Worm (Caenorhabditis elegans): ENCODE measurements around the gene hum-10.

hum-10 gene

DNA sequence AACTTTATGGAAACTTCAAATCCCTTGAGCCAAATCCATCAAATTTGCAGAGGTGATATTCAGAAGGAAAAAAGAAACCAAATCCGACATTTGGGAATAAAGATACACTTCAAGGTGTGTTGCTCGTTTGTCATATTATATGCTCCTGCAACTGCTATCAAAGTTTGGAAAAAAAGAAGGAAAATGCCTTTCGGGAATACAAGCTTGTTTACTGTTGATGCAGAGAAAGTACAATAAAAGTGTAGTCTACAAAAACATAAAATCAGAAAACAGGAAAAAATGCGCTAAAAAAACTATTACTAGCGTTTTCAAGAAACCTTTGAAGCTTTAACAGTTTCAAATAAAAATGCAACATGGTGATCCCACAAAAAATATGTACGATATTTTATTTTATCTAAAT, 8.5 kb upstream of the hum-10 start:
- TF ChIP-seq unc-62 (GFP tag; optimal IDR thresholded peaks at IDR 0.05) = no peak

DNA sequence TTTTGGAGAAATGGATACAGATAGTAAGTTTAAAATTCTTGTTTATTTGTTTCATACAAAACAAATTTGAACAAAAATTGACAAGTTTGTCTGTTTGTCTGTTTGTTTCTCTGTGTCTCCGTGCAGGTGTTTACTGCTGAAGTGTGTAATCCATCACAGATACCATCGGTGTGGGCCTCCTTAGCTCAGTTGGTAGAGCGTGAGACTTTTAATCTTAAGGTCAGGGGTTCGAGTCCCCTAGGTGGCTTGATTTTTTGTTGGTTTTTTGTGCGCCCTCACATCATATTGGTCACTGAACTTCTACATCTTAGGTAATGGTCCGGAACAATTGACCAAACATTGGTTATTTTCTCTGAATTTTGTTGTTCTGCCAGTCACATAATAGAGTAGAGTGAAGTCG, 6.9 kb upstream of the hum-10 start:
- no peak for TF ChIP-seq unc-62 (GFP tag; optimal IDR thresholded peaks at IDR 0.05)

DNA sequence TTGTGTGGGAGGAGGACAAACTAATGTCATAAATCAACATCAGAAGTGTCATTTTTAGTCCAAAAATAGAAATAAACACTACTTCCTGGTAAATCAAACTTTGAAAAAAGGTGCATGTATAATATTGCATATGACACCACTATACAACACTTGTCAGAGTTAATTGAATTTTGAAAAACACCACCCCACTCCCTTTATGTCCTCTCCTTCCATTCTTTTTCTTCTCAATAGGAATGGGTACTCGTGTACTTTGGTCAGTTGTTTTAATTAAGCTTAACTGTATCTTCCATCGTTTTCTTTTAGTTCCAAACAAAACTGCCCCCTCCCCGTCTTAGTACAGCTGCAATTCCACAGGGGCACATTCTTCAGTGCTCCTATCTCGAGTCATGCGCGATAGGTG, 5.4 kb upstream of the hum-10 start:
- no peak for TF ChIP-seq unc-62 (GFP tag; optimal IDR thresholded peaks at IDR 0.05)

DNA sequence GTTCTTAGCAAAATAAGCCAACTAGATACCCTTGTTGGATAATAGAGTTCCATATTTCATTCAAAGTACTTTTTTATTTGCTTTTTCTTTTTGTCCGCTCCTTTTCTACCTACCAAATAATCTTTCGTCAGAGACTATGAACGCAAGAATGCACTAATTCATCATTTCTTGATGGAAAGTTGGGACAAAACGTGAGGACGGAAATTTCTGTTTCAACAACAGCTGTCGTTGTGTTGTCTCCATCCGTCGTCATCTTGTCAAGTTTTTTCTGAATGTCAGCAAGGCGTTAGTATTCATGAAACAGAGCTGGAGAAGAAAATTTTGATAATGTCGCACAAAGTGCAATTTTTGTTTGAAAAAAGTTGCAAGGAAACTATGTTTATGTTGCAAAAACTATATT, 2.7 kb upstream of the hum-10 start:
- no peak for TF ChIP-seq unc-62 (GFP tag; optimal IDR thresholded peaks at IDR 0.05)

DNA sequence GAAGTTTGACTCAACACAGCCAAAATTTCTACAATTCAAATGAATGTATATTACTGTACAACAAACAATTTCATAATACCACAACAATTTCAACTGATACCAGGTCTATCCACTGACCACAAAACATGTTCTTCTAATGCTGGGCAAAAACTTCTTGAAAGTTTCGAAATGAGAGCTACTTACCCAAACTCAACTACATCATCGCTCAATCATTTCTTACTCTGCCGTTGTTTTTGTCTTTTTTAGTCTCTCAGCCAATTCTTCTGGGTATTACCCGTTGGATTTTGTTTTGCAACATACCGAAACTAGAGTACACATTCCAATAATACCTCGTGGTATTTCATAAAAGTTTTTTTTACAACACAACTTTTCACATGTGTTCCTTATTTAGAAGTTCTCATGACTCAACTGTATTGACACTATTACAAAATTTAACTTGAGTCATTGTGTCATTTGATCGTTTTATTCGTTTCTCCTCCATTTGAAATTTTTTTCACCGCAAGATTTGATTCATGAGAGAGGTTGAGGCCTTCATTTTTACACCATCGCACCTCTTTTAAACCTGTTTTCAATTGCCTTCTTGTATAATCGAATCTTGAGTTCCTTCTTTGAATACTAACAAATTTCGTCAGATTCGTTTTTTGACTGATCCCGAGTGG, 1.1 kb upstream of the hum-10 start, which contains the start of gene F43C9.2:
F43C9.2 (plus strand) TSS at position 497 of the 659 bp plus-strand sequence.
- TF ChIP-seq unc-62 (GFP tag; optimal IDR thresholded peaks at IDR 0.05) = no peak

DNA sequence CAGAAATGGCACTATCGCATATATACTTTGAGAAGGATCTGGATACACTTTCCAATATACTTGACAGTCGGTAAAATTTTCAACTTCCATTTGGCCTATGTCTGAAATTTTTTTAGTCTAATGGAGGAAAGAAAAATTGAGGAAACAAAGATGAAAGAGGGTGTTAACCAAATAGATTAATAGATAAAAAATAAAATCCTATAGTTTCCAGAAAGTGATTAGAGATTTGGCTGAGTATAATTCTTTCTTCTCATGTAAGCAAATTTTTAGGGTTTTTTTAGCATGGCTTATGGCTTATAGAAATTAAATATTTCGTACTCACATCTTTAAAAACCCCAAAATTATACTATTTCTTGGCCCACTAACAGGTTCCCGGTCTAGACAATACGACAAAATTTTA, 12.2 kb downstream of the hum-10 start, which contains the start of gene npr-1:
npr-1 (minus strand) TSS at position 101 of the 400 bp plus-strand sequence.
- no peak for TF ChIP-seq unc-62 (GFP tag; optimal IDR thresholded peaks at IDR 0.05)

DNA sequence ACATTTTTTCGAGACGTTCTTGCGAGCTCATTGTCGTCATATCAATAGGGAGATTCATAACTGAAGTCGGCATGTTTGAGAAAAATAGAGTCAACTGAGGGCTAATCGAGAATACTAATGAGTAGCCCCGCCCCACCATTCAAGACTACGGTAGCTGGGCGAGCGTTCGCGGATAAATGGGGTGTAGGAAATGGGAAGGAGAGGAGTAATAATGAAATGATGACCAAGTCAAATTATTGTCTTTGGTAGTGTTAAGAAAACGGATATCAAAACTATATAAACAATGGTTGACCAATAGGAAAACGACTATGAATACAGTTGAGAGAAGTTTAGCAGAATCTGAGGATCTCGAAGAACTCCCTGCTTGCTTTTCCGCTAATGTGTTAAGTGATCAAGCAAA, 20.6 kb downstream of the hum-10 start, which contains the start of gene mls-2:
mls-2 (minus strand) TSS at position 101 of the 400 bp plus-strand sequence.
- TF ChIP-seq unc-62 (GFP tag; optimal IDR thresholded peaks at IDR 0.05) = no peak

DNA sequence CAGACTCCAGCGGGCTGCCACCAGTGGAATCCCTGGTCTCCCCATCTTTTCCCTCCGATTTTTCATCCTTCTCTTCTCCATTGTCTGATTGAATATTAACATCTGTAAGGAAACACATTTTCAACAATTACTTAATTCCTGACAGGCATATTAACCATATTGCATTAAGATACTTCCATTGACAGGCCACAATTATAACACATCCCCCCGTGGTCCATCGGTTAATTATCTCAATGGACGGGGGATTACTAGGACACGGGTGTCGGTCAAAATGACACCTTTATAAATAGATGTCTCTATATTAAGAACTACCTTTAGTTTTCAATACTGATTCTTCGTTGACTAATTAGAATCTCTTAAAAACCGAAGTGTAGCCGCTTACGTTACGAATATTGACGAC, 22.4 kb downstream of the hum-10 start:
- TF ChIP-seq unc-62 (GFP tag; optimal IDR thresholded peaks at IDR 0.05) = no peak

DNA sequence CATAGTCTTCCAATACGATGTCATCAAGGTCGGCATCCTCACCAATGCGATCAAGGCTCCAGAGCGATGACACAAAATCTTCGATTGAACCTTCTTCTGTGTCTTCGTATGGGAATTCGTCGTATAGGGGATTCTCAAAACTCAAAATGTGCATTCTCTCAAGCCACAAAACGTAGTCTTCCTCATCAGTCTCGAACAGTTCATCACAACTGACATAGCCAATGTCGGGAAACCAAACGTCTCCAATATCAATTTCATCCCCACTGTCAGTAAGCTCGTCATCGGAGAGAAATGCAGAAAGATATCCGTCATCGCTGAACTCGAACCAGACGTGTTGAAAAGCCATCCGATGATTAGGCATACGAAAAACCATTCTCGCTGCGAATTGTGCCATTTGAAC, 27.4 kb downstream of the hum-10 start, which contains the start of gene C39E6.2:
C39E6.2 (minus strand) TSS at position 394 of the 400 bp plus-strand sequence.
- TF ChIP-seq unc-62 (GFP tag; optimal IDR thresholded peaks at IDR 0.05) = no peak

DNA sequence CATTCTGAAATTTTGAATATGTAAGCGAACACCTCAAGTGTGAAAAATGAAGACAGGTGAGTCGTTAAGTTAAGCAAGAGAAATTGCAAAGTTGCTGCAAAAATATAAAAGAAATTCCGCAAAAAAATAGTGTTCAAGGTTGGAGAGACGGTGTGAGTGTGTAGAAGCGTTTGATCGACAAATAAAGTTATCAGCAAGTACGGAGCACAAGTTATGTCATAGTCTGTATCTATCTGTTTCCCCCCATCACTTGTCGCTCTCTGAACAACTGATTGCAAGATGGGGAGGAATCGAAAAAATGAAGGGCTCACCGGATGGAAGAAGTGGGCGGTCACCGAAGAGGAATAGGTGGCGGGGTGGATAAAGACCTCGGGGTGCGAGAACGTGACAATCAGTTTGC, 33.0 kb downstream of the hum-10 start, which contains the start of gene lon-2:
lon-2 (minus strand) TSS at position 4 of the 400 bp plus-strand sequence.
- no peak for TF ChIP-seq unc-62 (GFP tag; optimal IDR thresholded peaks at IDR 0.05)

DNA sequence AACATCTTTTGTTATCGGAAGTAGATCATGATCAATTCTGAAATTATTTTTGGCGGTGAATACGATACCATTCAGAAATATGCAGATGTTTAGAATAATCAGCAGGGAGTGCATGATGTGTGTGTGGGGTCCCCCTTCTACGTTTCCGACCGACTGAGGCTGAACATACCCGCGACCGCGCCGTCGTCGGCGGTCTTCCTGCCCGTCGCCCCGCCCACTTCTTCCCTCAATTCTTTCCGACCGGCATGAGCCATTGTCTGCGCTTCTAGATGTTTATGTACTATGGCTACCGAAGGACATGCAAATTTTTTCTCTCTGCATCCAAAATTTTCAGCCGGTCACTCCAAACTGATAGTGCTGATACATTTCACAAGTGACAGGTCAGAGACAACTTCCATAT, 38.1 kb downstream of the hum-10 start:
- TF ChIP-seq unc-62 (GFP tag; optimal IDR thresholded peaks at IDR 0.05) = no peak

DNA sequence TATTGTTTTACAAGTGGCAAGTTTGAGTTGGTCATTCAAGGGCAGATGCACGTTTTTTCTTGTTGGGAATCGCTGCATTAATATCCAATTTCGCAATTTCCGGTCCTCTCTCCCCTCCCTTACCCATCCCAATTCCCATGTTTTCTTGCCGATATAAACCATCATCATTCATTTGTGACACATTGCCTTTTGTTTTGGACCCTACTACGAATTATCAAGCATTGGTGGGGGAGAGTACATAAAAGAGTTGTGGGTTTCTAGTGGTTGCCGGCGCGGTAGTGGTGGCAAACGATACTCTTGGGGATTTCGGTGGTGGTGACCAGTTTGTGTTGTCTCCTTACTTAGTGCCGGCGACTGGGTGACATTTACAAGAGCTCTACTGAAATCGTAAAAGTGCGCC, 39.8 kb downstream of the hum-10 start:
- TF ChIP-seq unc-62 (GFP tag; optimal IDR thresholded peaks at IDR 0.05) = no peak

DNA sequence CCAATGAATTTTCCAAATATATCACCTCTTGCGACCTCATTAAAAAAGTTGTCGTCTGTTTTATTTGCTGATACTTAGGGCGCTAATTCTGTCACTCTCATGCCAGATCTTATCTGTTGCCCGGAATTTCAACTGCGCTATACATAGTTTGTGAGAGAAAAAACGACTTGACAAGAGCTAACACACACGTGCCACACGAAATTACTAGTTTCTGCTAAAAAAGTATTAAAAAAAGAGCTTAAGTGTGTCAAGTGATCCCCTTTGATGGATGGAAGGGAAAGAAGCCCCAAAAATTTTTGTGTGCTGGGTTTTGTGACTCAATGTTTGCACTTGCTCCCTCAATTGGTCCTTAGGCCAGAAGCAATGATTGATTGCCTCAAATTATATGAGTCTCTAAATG, 41.5 kb downstream of the hum-10 start:
- TF ChIP-seq unc-62 (GFP tag; optimal IDR thresholded peaks at IDR 0.05) = no peak

DNA sequence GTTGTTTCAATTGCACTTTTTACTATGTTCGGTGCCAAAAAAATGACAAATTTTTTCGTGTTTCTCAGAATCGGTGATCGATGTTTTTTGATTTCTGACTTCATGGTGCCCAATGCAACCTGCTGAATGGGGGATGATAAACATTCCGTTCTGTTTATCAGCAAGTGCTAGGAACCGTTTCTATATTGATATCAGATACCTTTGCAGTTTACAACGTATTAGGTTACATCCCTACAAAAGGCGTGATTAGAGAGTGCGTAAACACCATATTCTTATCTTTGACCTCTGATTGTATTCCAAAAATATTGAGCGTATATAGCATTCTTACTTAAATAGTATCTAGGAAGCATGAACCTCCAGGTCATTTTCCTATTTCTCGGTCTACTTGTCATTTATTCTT, 49.3 kb downstream of the hum-10 start, which contains the start of gene aman-1:
aman-1 (plus strand) TSS at position 344 of the 400 bp plus-strand sequence.
- TF ChIP-seq unc-62 (GFP tag; optimal IDR thresholded peaks at IDR 0.05) = no peak

All from whole organism, dauer.